Fruit fly (Drosophila melanogaster) whole organism, prepupa: ENCODE measurements around the gene RhoGEF3.
A peak's percentile ranks its signal among the peaks of the same experiment; 100 is the strongest.

Experiments
- Blimp-1 ChIP-seq: fragments of 200-800 bp; sonication (Bioruptor generic); optimal IDR thresholded peaks from 3 replicates; lab custom pipeline; 2017; ENCODE audit warnings: missing biosample characterization, missing genetic modification characterization, mild to moderate bottlenecking, moderate library complexity, missing genetic modification reagents
- CG10631 ChIP-seq: fragments of 200-800 bp; sonication (Bioruptor generic); optimal IDR thresholded peaks from 2 replicates; lab custom pipeline; 2016; ENCODE audit warnings: missing biosample characterization, missing genetic modification characterization
- CG10669 ChIP-seq: fragments of 200-800 bp; sonication (Bioruptor generic); optimal IDR thresholded peaks from 3 replicates; lab custom pipeline; 2018; ENCODE audit warnings: missing biosample characterization, mild to moderate bottlenecking, missing genetic modification characterization, moderate library complexity
- CG11762 ChIP-seq: fragments of 200-800 bp; sonication (Bioruptor generic); optimal IDR thresholded peaks from 3 replicates; lab custom pipeline; 2016; ENCODE audit warnings: missing biosample characterization, missing genetic modification characterization; ENCODE audit not compliant: insufficient read depth
- CG11902 ChIP-seq: fragments of 200-800 bp; sonication (Bioruptor generic); optimal IDR thresholded peaks from 3 replicates; lab custom pipeline; 2016; ENCODE audit warnings: missing biosample characterization, missing genetic modification characterization
- CG16779 ChIP-seq: fragments of 200-800 bp; sonication (Bioruptor generic); optimal IDR thresholded peaks from 3 replicates; lab custom pipeline; 2017; ENCODE audit warnings: missing biosample characterization, mild to moderate bottlenecking, missing genetic modification characterization
- CG3032 ChIP-seq: fragments of 200-800 bp; optimal IDR thresholded peaks from 2 replicates; lab custom pipeline; 2019; ENCODE audit warnings: missing biosample characterization, mild to moderate bottlenecking, missing genetic modification characterization, moderate library complexity
- CG31627 ChIP-seq: fragments of 200-800 bp; sonication (Bioruptor generic); optimal IDR thresholded peaks from 3 replicates; lab custom pipeline; 2016; ENCODE audit warnings: missing biosample characterization, missing genetic modification characterization
- CG34406 ChIP-seq: fragments of 200-800 bp; sonication (Bioruptor generic); optimal IDR thresholded peaks from 3 replicates; lab custom pipeline; 2016; ENCODE audit warnings: missing biosample characterization, missing genetic modification characterization
- CG3919 ChIP-seq: fragments of 200-800 bp; sonication (Bioruptor generic); optimal IDR thresholded peaks from 3 replicates; lab custom pipeline; 2016; ENCODE audit warnings: missing biosample characterization, missing genetic modification characterization
- CG6276 ChIP-seq: fragments of 200-800 bp; sonication (Bioruptor generic); optimal IDR thresholded peaks from 2 replicates; lab custom pipeline; 2017; ENCODE audit warnings: missing biosample characterization, mild to moderate bottlenecking, missing genetic modification characterization
- CG6808 ChIP-seq: fragments of 200-800 bp; sonication (Bioruptor generic); optimal IDR thresholded peaks from 3 replicates; lab custom pipeline; 2017; ENCODE audit warnings: missing biosample characterization, missing genetic modification characterization, mild to moderate bottlenecking, moderate library complexity, missing genetic modification reagents
- CG8119 ChIP-seq: fragments of 200-800 bp; sonication (Bioruptor generic); IDR thresholded peaks from 3 replicates; pipeline ENCODE4 v1.3.6; 2022; ENCODE audit warnings: missing biosample characterization, missing genetic modification characterization
- CG8319 ChIP-seq: fragments of 200-800 bp; sonication (Bioruptor generic); optimal IDR thresholded peaks from 3 replicates; lab custom pipeline; 2016; ENCODE audit warnings: missing biosample characterization, missing genetic modification characterization
- CG8632 ChIP-seq: fragments of 200-800 bp; sonication (Bioruptor generic); optimal IDR thresholded peaks from 3 replicates; lab custom pipeline; 2016; ENCODE audit warnings: missing biosample characterization, missing genetic modification characterization
- CG9139 ChIP-seq: fragments of 200-800 bp; sonication (Bioruptor generic); optimal IDR thresholded peaks from 3 replicates; lab custom pipeline; 2017; ENCODE audit warnings: missing biosample characterization, mild to moderate bottlenecking, missing genetic modification characterization
- Eip75B ChIP-seq: fragments of 200-800 bp; sonication (Bioruptor generic); optimal IDR thresholded peaks from 3 replicates; lab custom pipeline; 2016; ENCODE audit warnings: missing biosample characterization, missing genetic modification characterization
- Eip78C ChIP-seq: fragments of 200-800 bp; sonication (Bioruptor generic); peaks from one replicate; lab custom pipeline; 2016; ENCODE audit warnings: missing biosample characterization, missing genetic modification characterization
- Ets21C ChIP-seq: fragments of 200-800 bp; sonication (Bioruptor generic); optimal IDR thresholded peaks from 3 replicates; lab custom pipeline; 2016; ENCODE audit warnings: missing biosample characterization, missing genetic modification characterization
- Hr39 ChIP-seq: fragments of 200-800 bp; sonication (Bioruptor generic); optimal IDR thresholded peaks from 2 replicates; lab custom pipeline; 2016; ENCODE audit warnings: missing biosample characterization, missing genetic modification characterization
- Lpt ChIP-seq: fragments of 200-800 bp; sonication (Bioruptor generic); optimal IDR thresholded peaks from 3 replicates; lab custom pipeline; 2016; ENCODE audit warnings: missing biosample characterization, missing genetic modification characterization
- OdsH ChIP-seq: fragments of 200-800 bp; sonication (Bioruptor generic); optimal IDR thresholded peaks from 3 replicates; lab custom pipeline; 2016; ENCODE audit warnings: missing biosample characterization, missing genetic modification characterization
- Sox102F ChIP-seq: fragments of 200-800 bp; sonication (Bioruptor generic); optimal IDR thresholded peaks from 2 replicates; lab custom pipeline; 2016; ENCODE audit warnings: missing biosample characterization, mild to moderate bottlenecking, missing genetic modification characterization
- Sox14 ChIP-seq: fragments of 200-800 bp; sonication (Bioruptor generic); optimal IDR thresholded peaks from 3 replicates; lab custom pipeline; 2016; ENCODE audit warnings: missing biosample characterization, missing genetic modification characterization
- achi ChIP-seq: fragments of 200-800 bp; sonication (Bioruptor generic); optimal IDR thresholded peaks from 3 replicates; lab custom pipeline; 2016; ENCODE audit warnings: missing biosample characterization, missing genetic modification characterization
- acj6 ChIP-seq: fragments of 200-800 bp; sonication (Bioruptor generic); optimal IDR thresholded peaks from 3 replicates; lab custom pipeline; 2016; ENCODE audit warnings: missing biosample characterization, missing genetic modification characterization
- cyc ChIP-seq: fragments of 200-800 bp; sonication (Bioruptor generic); optimal IDR thresholded peaks from 3 replicates; lab custom pipeline; 2016; ENCODE audit warnings: missing biosample characterization, missing genetic modification characterization
- dsx ChIP-seq: fragments of 200-800 bp; optimal IDR thresholded peaks from 3 replicates; lab custom pipeline; 2019; ENCODE audit warnings: missing biosample characterization, mild to moderate bottlenecking, missing genetic modification characterization, moderate library complexity; ENCODE audit not compliant: poor library complexity, severe bottlenecking
- eg ChIP-seq: fragments of 200-800 bp; sonication (Bioruptor generic); IDR thresholded peaks from 3 replicates; pipeline ENCODE4 v1.3.6; 2022; ENCODE audit warnings: missing biosample characterization, missing genetic modification characterization
- esn ChIP-seq: fragments of 200-800 bp; sonication (Bioruptor generic); optimal IDR thresholded peaks from 2 replicates; lab custom pipeline; 2016; ENCODE audit warnings: missing biosample characterization, mild to moderate bottlenecking, missing genetic modification characterization, moderate library complexity
- fd59A ChIP-seq: fragments of 200-800 bp; sonication (Bioruptor generic); optimal IDR thresholded peaks from 2 replicates; lab custom pipeline; 2017; ENCODE audit warnings: missing biosample characterization, mild to moderate bottlenecking, missing genetic modification characterization, missing genetic modification reagents
- fd85E ChIP-seq: fragments of 200-800 bp; sonication (Bioruptor generic); optimal IDR thresholded peaks from 3 replicates; lab custom pipeline; 2016; ENCODE audit warnings: missing biosample characterization, missing genetic modification characterization
- fkh ChIP-seq: fragments of 200-800 bp; sonication (Bioruptor generic); optimal IDR thresholded peaks from 3 replicates; lab custom pipeline; 2017; ENCODE audit warnings: missing biosample characterization, mild to moderate bottlenecking, missing genetic modification characterization, moderate library complexity
- lz ChIP-seq: fragments of 200-800 bp; sonication (Bioruptor generic); optimal IDR thresholded peaks from 3 replicates; lab custom pipeline; 2016; ENCODE audit warnings: missing biosample characterization, missing genetic modification characterization
- salr ChIP-seq, 2 experiments: fragments of 200-800 bp; sonication (Bioruptor generic); optimal IDR thresholded peaks; 3 replicates each; lab custom pipeline; 2016 to 2018; ENCODE audit warnings: missing biosample characterization in 2 of 2, missing genetic modification characterization in 2 of 2, mild to moderate bottlenecking in 1 of 2
- ss ChIP-seq, 2 experiments: fragments of 200-800 bp; sonication (Bioruptor generic); optimal IDR thresholded peaks; 2 replicates in 1 of 2; 3 replicates in 1 of 2; lab custom pipeline; 2017 to 2018; ENCODE audit warnings: mild to moderate bottlenecking in 2 of 2, missing biosample characterization in 2 of 2, missing genetic modification characterization in 2 of 2, moderate library complexity in 1 of 2
- svp ChIP-seq: fragments of 200-800 bp; sonication (Bioruptor generic); peaks from one replicate; lab custom pipeline; 2016; ENCODE audit warnings: missing biosample characterization, missing genetic modification characterization
- topi ChIP-seq: fragments of 200-800 bp; sonication (Bioruptor generic); optimal IDR thresholded peaks from 3 replicates; lab custom pipeline; 2016; ENCODE audit warnings: missing biosample characterization, missing genetic modification characterization
- vri ChIP-seq: fragments of 200-800 bp; sonication (Bioruptor generic); optimal IDR thresholded peaks from 3 replicates; lab custom pipeline; 2016; ENCODE audit warnings: missing biosample characterization, mild to moderate bottlenecking, missing genetic modification characterization

The RhoGEF3 gene

DNA sequence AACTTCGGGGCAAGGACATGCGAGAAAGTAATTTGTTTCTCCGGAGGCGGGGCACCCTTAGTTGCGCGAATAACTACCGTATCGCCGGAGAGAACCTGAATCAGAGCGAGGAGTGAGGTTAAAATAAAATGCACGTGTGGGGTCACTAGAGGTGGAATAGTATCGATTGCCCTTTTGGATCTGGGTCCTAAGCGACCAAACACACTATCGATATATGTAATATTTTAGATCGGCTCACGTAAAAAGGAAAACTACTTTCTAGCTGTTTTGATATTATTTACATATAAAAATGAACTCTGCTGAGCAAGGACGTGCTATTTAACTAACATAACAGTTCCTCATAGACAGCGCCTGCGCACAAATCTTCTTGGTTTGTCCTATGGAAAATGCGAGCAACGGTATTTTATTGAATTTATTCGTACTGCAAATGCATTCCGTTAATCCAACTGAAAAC lies 14.5 kb upstream of the RhoGEF3 start:
- TF ChIP-seq Hr39 (GFP tag; lab: Kevin White, UChicago): no peak
- peak; percentile 91 for TF ChIP-seq svp (GFP tag; lab: Kevin White, UChicago)
- TF ChIP-seq CG8319 (GFP tag; lab: Kevin White, UChicago): no peak
- no peak for TF ChIP-seq ss (GFP tag; optimal IDR thresholded peaks at IDR 0.05; lab: Kevin White, UChicago)
- peak; percentile 12 for TF ChIP-seq fkh
- no peak for TF ChIP-seq OdsH (GFP tag; lab: Kevin White, UChicago)
- TF ChIP-seq salr (GFP tag; optimal IDR thresholded peaks at IDR 0.05; lab: Kevin White, UChicago): no peak
- no peak for TF ChIP-seq CG3919 (GFP tag; lab: Kevin White, UChicago)
- TF ChIP-seq dsx: peak; percentile 15
- no peak for TF ChIP-seq eg (GFP tag; lab: Robert Waterston, UW)
- no peak for TF ChIP-seq CG8632 (GFP tag; lab: Kevin White, UChicago)

- TF ChIP-seq CG8119 (GFP tag; lab: Robert Waterston, UW) (no peak), Blimp-1 (GFP tag; lab: Kevin White, UChicago) (peak; percentile 35)
These were observed 13.5 kb upstream of the RhoGEF3 start for dm6 chr3L:263500-264377.

- TF ChIP-seq Sox102F (peak; percentile 19), CG11902 (GFP tag; lab: Kevin White, UChicago) (peak; percentile 8), svp (GFP tag; lab: Kevin White, UChicago) (peak; percentile 80), CG10631 (GFP tag; lab: Kevin White, UChicago) (peak; percentile 60), Eip78C (GFP tag; lab: Kevin White, UChicago) (peak; percentile 64), ss (GFP tag; optimal IDR thresholded peaks at IDR 0.05; lab: Kevin White, UChicago) (no peak), CG8632 (GFP tag; lab: Kevin White, UChicago) (peak; percentile 12), OdsH (GFP tag; lab: Kevin White, UChicago) (peak; percentile 55), Lpt (GFP tag; lab: Kevin White, UChicago) (peak; percentile 12), fkh (peak; percentile 71), fd85E (GFP tag; lab: Kevin White, UChicago) (no peak), Eip75B (peak; percentile 27), CG16779 (no peak), fd59A (GFP tag; lab: Kevin White, UChicago) (no peak), topi (GFP tag; lab: Kevin White, UChicago) (peak; percentile 24), CG10669 (GFP tag; lab: Kevin White, UChicago) (no peak), esn (GFP tag; lab: Kevin White, UChicago) (peak; percentile 51), Sox14 (GFP tag; lab: Kevin White, UChicago) (peak; percentile 16), CG6276 (GFP tag; lab: Kevin White, UChicago) (no peak), CG6808 (peak; percentile 9), lz (peak; percentile 50), CG31627 (GFP tag; lab: Kevin White, UChicago) (peak; percentile 29), CG3032 (tag; lab: Kevin White, UChicago) (peak; percentile 26), Hr39 (GFP tag; lab: Kevin White, UChicago) (peak; percentile 43), CG11762 (GFP tag; lab: Kevin White, UChicago) (peak; percentile 2), achi (GFP tag; lab: Kevin White, UChicago) (peak; percentile 69), vri (GFP tag; lab: Kevin White, UChicago) (peak; percentile 61), salr (GFP tag; optimal IDR thresholded peaks at IDR 0.05; lab: Kevin White, UChicago) (peak in 1 of 2 experiments; percentile 42), cyc (GFP tag; lab: Kevin White, UChicago) (peak; percentile 16), acj6 (GFP tag; lab: Kevin White, UChicago) (peak; percentile 36), CG9139 (no peak), CG3919 (GFP tag; lab: Kevin White, UChicago) (peak; percentile 43), Ets21C (peak; percentile 24), CG34406 (GFP tag; lab: Kevin White, UChicago) (no peak)
These were observed 12.7 kb upstream of the RhoGEF3 start, which contains the start of the genes Tudor-SN and mRpL17 for dm6 chr3L:264378-265151. Gene Tudor-SN, minus strand, starts transcription at chr3L:264380. Gene mRpL17, plus strand, starts transcription at chr3L:264779.
